Worm (Caenorhabditis elegans) whole organism, young adult: ENCODE data around the gene irld-33.

Source experiments
- Y67H2A.10 ChIP-seq: fragments of 200-800 bp; sonication (Bioruptor generic); conservative IDR thresholded peaks from 2 replicates; pipeline ENCODE4 v1.3.6; 2022; ENCODE audit warnings: missing genetic modification reagents, missing genetic modification characterization, missing compliant biosample characterization
- ama-1 ChIP-seq, 3 experiments: fragments of 150-350 bp in 1 of 3; sonication (generic microtip) in 2 of 3; optimal IDR thresholded peaks; 2 replicates each; lab custom pipeline; 2014 to 2018; ENCODE audit warnings: missing biosample characterization in 2 of 3, missing genetic modification characterization in 2 of 3, missing genetic modification reagents in 2 of 3
- aptf-3 ChIP-seq: fragments of 200-800 bp; sonication (Bioruptor generic); IDR thresholded peaks from 2 replicates; pipeline ENCODE4 v1.3.6; 2022; ENCODE audit warnings: missing genetic modification characterization, missing compliant biosample characterization
- lir-1 ChIP-seq: fragments of 200-800 bp; sonication (Bioruptor generic); conservative IDR thresholded peaks from 2 replicates; pipeline ENCODE4 v1.3.6; 2022; ENCODE audit warnings: missing genetic modification reagents, missing genetic modification characterization, missing compliant biosample characterization
- nfya-1 ChIP-seq: sonication (generic microtip); optimal IDR thresholded peaks from 2 replicates; lab custom pipeline; 2017; ENCODE audit warnings: antibody characterized with exemption, missing compliant biosample characterization, missing genetic modification characterization, borderline replicate concordance; ENCODE audit not compliant: insufficient read depth
- ztf-18 ChIP-seq: sonication (generic microtip); optimal IDR thresholded peaks from 2 replicates; lab custom pipeline; 2016; ENCODE audit warnings: missing genotype, mild to moderate bottlenecking, missing genetic modification characterization, missing compliant biosample characterization

- TF ChIP-seq nfya-1 (tag; lab: Kevin White, UChicago) (no peak), ama-1 (optimal IDR thresholded peaks at IDR 0.05; lab: Kevin White, UChicago) (no peak), ama-1 (GFP tag; optimal IDR thresholded peaks at IDR 0.05; lab: Kevin White, UChicago) (no peak), lir-1 (GFP tag; lab: Robert Waterston, UW) (no peak), Y67H2A.10 (GFP tag; lab: Robert Waterston, UW) (no peak), aptf-3 (GFP tag; lab: Robert Waterston, UW) (no peak), ztf-18 (tag; lab: Kevin White, UChicago) (no peak)
Observed at ce11 chrII:1719153-1719552, 19.7 kb upstream of the irld-33 start, which contains the start of gene fbxb-48.
